Fruit fly (Drosophila melanogaster): Measurements from ENCODE around the gene CG18599.

Gene CG18599

dm6 chr3R:18223434-18223833, 44.2 kb upstream of the CG18599 start, which contains the start of the genes mTerf5 and Non3 (continued):
- TF ChIP-seq CG7372 (GFP tag; IDR thresholded peaks at IDR 0.05) (no peak), so (GFP tag; IDR thresholded peaks at IDR 0.05) (no peak), CG2678 (tag; optimal IDR thresholded peaks at IDR 0.05) (peak; percentile 67), CG12299 (tag; optimal IDR thresholded peaks at IDR 0.05) (peak; percentile 32), slp2 (GFP tag; optimal IDR thresholded peaks at IDR 0.05) (no peak), Camta (GFP tag; optimal IDR thresholded peaks at IDR 0.05) (no peak), tll (GFP tag; optimal IDR thresholded peaks at IDR 0.05) (no peak), CG34224 (GFP tag; IDR thresholded peaks at IDR 0.05; ENCODE audit: partially characterized antibody) (peak; percentile 90), CG6791 (GFP tag; IDR thresholded peaks at IDR 0.05; ENCODE audit: partially characterized antibody) (peak; percentile 78), HmgD (GFP tag; optimal IDR thresholded peaks at IDR 0.05) (no peak), grn (GFP tag; optimal IDR thresholded peaks at IDR 0.05) (no peak), CG31441 (GFP tag; IDR thresholded peaks at IDR 0.05) (peak; percentile 64), lola (GFP tag; optimal IDR thresholded peaks at IDR 0.05) (peak in 1 of 3 experiments; percentile 61), sd (tag; optimal IDR thresholded peaks at IDR 0.05) (peak; percentile 42), ara (GFP tag; IDR thresholded peaks at IDR 0.05) (no peak), wor (GFP tag; IDR thresholded peaks at IDR 0.05) (no peak), ssp (GFP tag; IDR thresholded peaks at IDR 0.05) (no peak), scrt (GFP tag; optimal IDR thresholded peaks at IDR 0.05) (peak; percentile 96), ato (GFP tag; IDR thresholded peaks at IDR 0.05; ENCODE audit: partially characterized antibody) (peak; percentile 45; the same call in 1 of the 2 replicates), B-H2 (GFP tag; optimal IDR thresholded peaks at IDR 0.05) (peak; percentile 70), lab (GFP tag; optimal IDR thresholded peaks at IDR 0.05) (peak; percentile 64), sob (GFP tag; IDR thresholded peaks at IDR 0.05) (peak; percentile 25; the same call in 1 of the 2 replicates), CG10366 (GFP tag; IDR thresholded peaks at IDR 0.05) (peak; percentile 27; the same call in 1 of the 2 replicates), CG15269 (tag; optimal IDR thresholded peaks at IDR 0.05) (peak; percentile 63), CG3281 (GFP tag; optimal IDR thresholded peaks at IDR 0.05) (peak; percentile 59), E2f2 (GFP tag; IDR thresholded peaks at IDR 0.05) (peak; percentile 56; the same call in 1 of the 2 replicates), CG13894 (tag; optimal IDR thresholded peaks at IDR 0.05) (peak; percentile 47), Hmr (GFP tag; optimal IDR thresholded peaks at IDR 0.05) (peak; percentile 60), MTF-1 (GFP tag; optimal IDR thresholded peaks at IDR 0.05; ENCODE audit: borderline replicate concordance) (no peak), Oli (tag; optimal IDR thresholded peaks at IDR 0.05) (peak; percentile 24), Six4 (GFP tag; optimal IDR thresholded peaks at IDR 0.05) (peak; percentile 51), Fer1 (GFP tag; optimal IDR thresholded peaks at IDR 0.05) (peak; percentile 64), seq (GFP tag; IDR thresholded peaks at IDR 0.05) (no peak), CG2120 (GFP tag; optimal IDR thresholded peaks at IDR 0.05) (peak; percentile 63), Doc2 (GFP tag; IDR thresholded peaks at IDR 0.05) (no peak), Adf1 (GFP tag; IDR thresholded peaks at IDR 0.05) (peak; percentile 17; the same call in 1 of the 2 replicates), CG18262 (tag; optimal IDR thresholded peaks at IDR 0.05) (peak; percentile 63), stc (GFP tag; IDR thresholded peaks at IDR 0.05) (no peak), Usf (GFP tag; optimal IDR thresholded peaks at IDR 0.05) (no peak), Doc3 (GFP tag; IDR thresholded peaks at IDR 0.05; ENCODE audit: partially characterized antibody) (peak; percentile 89), wdn (GFP tag; IDR thresholded peaks at IDR 0.05) (no peak), CG8290 (GFP tag; optimal IDR thresholded peaks at IDR 0.05) (peak; percentile 52), CG8290 (tag; optimal IDR thresholded peaks at IDR 0.05) (peak in 1 of 2 experiments; percentile 20), ham (GFP tag; IDR thresholded peaks at IDR 0.05) (no peak), NC2α (GFP tag; optimal IDR thresholded peaks at IDR 0.05) (no peak), CG43689 (GFP tag; IDR thresholded peaks at IDR 0.05) (0 out of 2 replicates have a peak, but pooled peaks have one; percentile 12), sima (GFP tag; optimal IDR thresholded peaks at IDR 0.05) (no peak), Gug (GFP tag; IDR thresholded peaks at IDR 0.05) (peak; percentile 56; the same call in 2 of the 4 replicates), CG4328 (GFP tag; optimal IDR thresholded peaks at IDR 0.05) (peak; percentile 41), tup (GFP tag; optimal IDR thresholded peaks at IDR 0.05) (no peak), Ssrp (tag; optimal IDR thresholded peaks at IDR 0.05) (peak; percentile 33)

Data from whole organism, embryonic.